In the genomic region with DNA sequence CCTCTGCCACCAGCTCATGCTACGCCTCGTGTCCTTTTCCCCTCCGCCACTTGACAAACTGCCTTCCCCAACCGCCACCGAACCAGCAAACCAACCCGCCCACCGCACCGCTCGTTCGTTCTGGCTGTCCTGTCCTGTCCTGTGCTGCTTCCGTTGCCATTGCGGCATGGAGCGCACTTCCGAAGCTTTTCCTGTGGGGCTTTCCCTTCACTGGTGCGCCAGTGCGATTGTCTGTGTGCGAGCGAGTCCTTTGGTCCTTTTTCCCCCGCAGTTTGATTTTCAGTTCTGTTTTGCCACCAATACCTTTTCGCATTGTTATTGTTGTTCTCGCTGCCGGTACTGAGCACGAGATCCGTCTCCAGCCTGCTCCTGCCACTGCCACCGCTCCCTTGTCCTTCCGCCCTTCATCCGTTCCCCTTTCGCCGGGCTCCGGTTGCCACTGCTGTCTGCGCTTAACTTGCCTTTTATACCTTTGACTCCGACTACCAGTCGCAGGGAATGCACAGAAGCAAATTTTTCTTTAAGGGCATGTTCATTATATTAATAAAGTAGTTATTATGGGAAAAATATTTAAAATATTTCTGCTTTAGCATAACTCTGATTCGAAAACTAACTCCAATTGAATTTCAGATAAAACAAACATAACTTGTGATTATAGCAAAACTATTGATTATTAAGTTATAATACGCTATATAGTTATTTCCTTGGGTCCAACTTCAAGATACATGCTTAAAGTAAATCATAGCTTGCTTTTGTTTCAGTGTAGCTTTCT, we compare ENCODE assay signal across 4 fruit fly cellular contexts.
A peak's percentile ranks its signal among the peaks of the same experiment; 100 is the strongest.
TF ChIP-seq lines count a peak whose summit lies in the region.

No protein-coding gene starts in this region.

TF ChIP-seq in whole organism, adult, 20 proteins besides CTCF, POLR2A, EP300 and RAD21 (continued from another document):
- peak; percentile 8 for TF ChIP-seq CG7045 (GFP tag; optimal IDR thresholded peaks at IDR 0.05; lab: Kevin White, UChicago)
- TF ChIP-seq ovo (GFP tag; optimal IDR thresholded peaks at IDR 0.05; lab: Kevin White, UChicago) = no peak
- no peak for TF ChIP-seq cic (GFP tag; optimal IDR thresholded peaks at IDR 0.05; lab: Kevin White, UChicago)

TF ChIP-seq in whole organism, embryonic, 481 proteins besides CTCF, POLR2A, EP300 and RAD21 (continued from another document and continues in another):
- TF ChIP-seq CG15011 (GFP tag; optimal IDR thresholded peaks at IDR 0.05; lab: Kevin White, UChicago) (peak; percentile 48), CG11695 (GFP tag; IDR thresholded peaks at IDR 0.05; lab: Robert Waterston, UW) (peak; percentile 66), CG10209 (GFP tag; optimal IDR thresholded peaks at IDR 0.05; lab: Kevin White, UChicago) (peak; percentile 70), lov (optimal IDR thresholded peaks at IDR 0.05; lab: Kevin White, UChicago) (no peak), lov (GFP tag; IDR thresholded peaks at IDR 0.05; lab: Robert Waterston, UW) (no peak), stc (GFP tag; IDR thresholded peaks at IDR 0.05; lab: Robert Waterston, UW) (peak; percentile 41; the same call in 1 of the 2 replicates), nom (GFP tag; optimal IDR thresholded peaks at IDR 0.05; lab: Kevin White, UChicago) (peak; percentile 41), sqz (GFP tag; optimal IDR thresholded peaks at IDR 0.05; lab: Kevin White, UChicago) (peak; percentile 39), Antp (GFP tag; optimal IDR thresholded peaks at IDR 0.05; lab: Kevin White, UChicago) (no peak), CG5180 (GFP tag; optimal IDR thresholded peaks at IDR 0.05; lab: Kevin White, UChicago) (peak; percentile 58), CG15696 (tag; optimal IDR thresholded peaks at IDR 0.05; lab: Kevin White, UChicago) (peak; percentile 9), Drgx (GFP tag; IDR thresholded peaks at IDR 0.05; lab: Robert Waterston, UW) (no peak), Dip3 (GFP tag; optimal IDR thresholded peaks at IDR 0.05; lab: Kevin White, UChicago) (no peak), CG10979 (tag; optimal IDR thresholded peaks at IDR 0.05; lab: Kevin White, UChicago) (peak; percentile 69), H15 (GFP tag; IDR thresholded peaks at IDR 0.05; lab: Robert Waterston, UW) (no peak), grau (tag; optimal IDR thresholded peaks at IDR 0.05; lab: Kevin White, UChicago) (peak; percentile 84), pan (optimal IDR thresholded peaks at IDR 0.05; lab: Kevin White, UChicago) (no peak), pan (GFP tag; optimal IDR thresholded peaks at IDR 0.05 in 1 of 2, IDR thresholded peaks at IDR 0.05 in 1 of 2) (no peak), nerfin-1 (tag; optimal IDR thresholded peaks at IDR 0.05; lab: Kevin White, UChicago) (peak; percentile 63), Opbp (GFP tag; IDR thresholded peaks at IDR 0.05; lab: Robert Waterston, UW; ENCODE audit: partially characterized antibody) (no peak), Fer3 (tag; optimal IDR thresholded peaks at IDR 0.05; lab: Kevin White, UChicago) (peak; percentile 77), CG12942 (GFP tag; optimal IDR thresholded peaks at IDR 0.05; lab: Kevin White, UChicago) (peak; percentile 35), schlank (tag; optimal IDR thresholded peaks at IDR 0.05; lab: Kevin White, UChicago) (peak; percentile 21), CG5953 (GFP tag; IDR thresholded peaks at IDR 0.05; lab: Robert Waterston, UW) (no peak), trem (tag; optimal IDR thresholded peaks at IDR 0.05; lab: Kevin White, UChicago) (peak; percentile 18), CG7271 (tag; optimal IDR thresholded peaks at IDR 0.05; lab: Kevin White, UChicago) (no peak), HLHmδ (GFP tag; optimal IDR thresholded peaks at IDR 0.05; lab: Kevin White, UChicago) (no peak), Bdp1 (GFP tag; optimal IDR thresholded peaks at IDR 0.05; lab: Kevin White, UChicago) (no peak), CG10959 (GFP tag; IDR thresholded peaks at IDR 0.05; lab: Robert Waterston, UW) (no peak), onecut (GFP tag; IDR thresholded peaks at IDR 0.05; lab: Robert Waterston, UW) (peak; percentile 55), MESR4 (GFP tag; optimal IDR thresholded peaks at IDR 0.05; lab: Kevin White, UChicago) (no peak), toy (GFP tag; IDR thresholded peaks at IDR 0.05; lab: Robert Waterston, UW) (0 out of 2 replicates have a peak, but pooled peaks have one; percentile 11), Ets65A (GFP tag; lab: Kevin White, UChicago) (peak; percentile 89), unc-4 (GFP tag; IDR thresholded peaks at IDR 0.05; lab: Robert Waterston, UW; ENCODE audit: partially characterized antibody) (0 out of 2 replicates have a peak, but pooled peaks have one; percentile 29), gro (GFP tag; optimal IDR thresholded peaks at IDR 0.05; lab: Kevin White, UChicago) (no peak), CG8388 (GFP tag; optimal IDR thresholded peaks at IDR 0.05; lab: Kevin White, UChicago) (peak; percentile 65), Dek (tag; optimal IDR thresholded peaks at IDR 0.05; lab: Kevin White, UChicago) (peak; percentile 74), ranshi (GFP tag; IDR thresholded peaks at IDR 0.05; lab: Robert Waterston, UW) (0 out of 2 replicates have a peak, but pooled peaks have one; percentile 6), CG12769 (tag; optimal IDR thresholded peaks at IDR 0.05; lab: Kevin White, UChicago) (peak; percentile 61)

TF ChIP-seq in whole organism, prepupa, 60 proteins besides CTCF, POLR2A, EP300 and RAD21 (continued from another document and continues in another):
- peak; percentile 4 for TF ChIP-seq vri (GFP tag; optimal IDR thresholded peaks at IDR 0.05; lab: Kevin White, UChicago)
- TF ChIP-seq salr (GFP tag; optimal IDR thresholded peaks at IDR 0.05; lab: Kevin White, UChicago) = peak; percentile 31 to 39
- no peak for TF ChIP-seq Lpt (GFP tag; optimal IDR thresholded peaks at IDR 0.05; lab: Kevin White, UChicago)
- TF ChIP-seq CG7368 (GFP tag; optimal IDR thresholded peaks at IDR 0.05; lab: Kevin White, UChicago) = no peak
- TF ChIP-seq lz (GFP tag; optimal IDR thresholded peaks at IDR 0.05; lab: Kevin White, UChicago) = peak; percentile 52
- TF ChIP-seq Smox (GFP tag; optimal IDR thresholded peaks at IDR 0.05; lab: Kevin White, UChicago) = peak; percentile 57
- peak; percentile 29 for TF ChIP-seq CG11902 (GFP tag; optimal IDR thresholded peaks at IDR 0.05; lab: Kevin White, UChicago)
- peak; percentile 56 for TF ChIP-seq acj6 (GFP tag; optimal IDR thresholded peaks at IDR 0.05; lab: Kevin White, UChicago)
- no peak; the same call in 1 of the 2 replicates for TF ChIP-seq CG11294 (GFP tag; IDR thresholded peaks at IDR 0.05; lab: Robert Waterston, UW)
- no peak for TF ChIP-seq CG6163 (GFP tag; IDR thresholded peaks at IDR 0.05; lab: Robert Waterston, UW)
- TF ChIP-seq spab (GFP tag; optimal IDR thresholded peaks at IDR 0.05; lab: Kevin White, UChicago) = peak; percentile 71
- TF ChIP-seq fkh (GFP tag; optimal IDR thresholded peaks at IDR 0.05; lab: Kevin White, UChicago) = no peak
- TF ChIP-seq Hr39 (GFP tag; optimal IDR thresholded peaks at IDR 0.05; lab: Kevin White, UChicago) = peak; percentile 34
- peak; percentile 22 for TF ChIP-seq Sox102F (GFP tag; optimal IDR thresholded peaks at IDR 0.05; lab: Kevin White, UChicago)
- peak; percentile 57 for TF ChIP-seq achi (GFP tag; optimal IDR thresholded peaks at IDR 0.05; lab: Kevin White, UChicago)
- peak; percentile 55 for TF ChIP-seq Met (GFP tag; optimal IDR thresholded peaks at IDR 0.05; lab: Kevin White, UChicago)
- TF ChIP-seq CG31627 (GFP tag; optimal IDR thresholded peaks at IDR 0.05; lab: Kevin White, UChicago) = peak; percentile 42
- TF ChIP-seq esn (GFP tag; optimal IDR thresholded peaks at IDR 0.05; lab: Kevin White, UChicago) = peak; percentile 62
- no peak for TF ChIP-seq CG6854 (GFP tag; optimal IDR thresholded peaks at IDR 0.05; lab: Kevin White, UChicago)
- TF ChIP-seq CG16779 (tag; optimal IDR thresholded peaks at IDR 0.05; lab: Kevin White, UChicago) = peak; percentile 10
- TF ChIP-seq CG4318 (GFP tag; optimal IDR thresholded peaks at IDR 0.05; lab: Kevin White, UChicago) = peak; percentile 28
- peak; percentile 49 for TF ChIP-seq fd59A (GFP tag; optimal IDR thresholded peaks at IDR 0.05; lab: Kevin White, UChicago)
- TF ChIP-seq CG10631 (GFP tag; optimal IDR thresholded peaks at IDR 0.05; lab: Kevin White, UChicago) = peak; percentile 47
- peak; percentile 39 for TF ChIP-seq Sox14 (GFP tag; optimal IDR thresholded peaks at IDR 0.05; lab: Kevin White, UChicago)
- TF ChIP-seq Eip75B (GFP tag; optimal IDR thresholded peaks at IDR 0.05; lab: Kevin White, UChicago) = peak; percentile 53
- no peak for TF ChIP-seq eg (GFP tag; IDR thresholded peaks at IDR 0.05; lab: Robert Waterston, UW)
- TF ChIP-seq CG6276 (GFP tag; optimal IDR thresholded peaks at IDR 0.05; lab: Kevin White, UChicago) = peak; percentile 32
- TF ChIP-seq svp (GFP tag; lab: Kevin White, UChicago) = peak; percentile 66
- TF ChIP-seq CG8119 (GFP tag; IDR thresholded peaks at IDR 0.05; lab: Robert Waterston, UW) = peak; percentile 57; the same call in 2 of the 3 replicates
- peak; percentile 28 for TF ChIP-seq cyc (GFP tag; optimal IDR thresholded peaks at IDR 0.05; lab: Kevin White, UChicago)
- peak; percentile 55 for TF ChIP-seq CG9139 (GFP tag; optimal IDR thresholded peaks at IDR 0.05; lab: Kevin White, UChicago)
- peak; percentile 51 for TF ChIP-seq topi (GFP tag; optimal IDR thresholded peaks at IDR 0.05; lab: Kevin White, UChicago)
- TF ChIP-seq Gug (GFP tag; IDR thresholded peaks at IDR 0.05; lab: Robert Waterston, UW) = no peak
- TF ChIP-seq Ets21C (GFP tag; optimal IDR thresholded peaks at IDR 0.05; lab: Kevin White, UChicago) = peak; percentile 33
- TF ChIP-seq CG8632 (GFP tag; optimal IDR thresholded peaks at IDR 0.05; lab: Kevin White, UChicago) = peak; percentile 62
- no peak for TF ChIP-seq fd85E (GFP tag; optimal IDR thresholded peaks at IDR 0.05; lab: Kevin White, UChicago)
- TF ChIP-seq CG8319 (GFP tag; optimal IDR thresholded peaks at IDR 0.05; lab: Kevin White, UChicago) = peak; percentile 37
- TF ChIP-seq Hr38 (GFP tag; optimal IDR thresholded peaks at IDR 0.05; lab: Kevin White, UChicago) = no peak
- TF ChIP-seq CG6792 (GFP tag; optimal IDR thresholded peaks at IDR 0.05; lab: Kevin White, UChicago) = peak; percentile 54
- peak; percentile 48 for TF ChIP-seq CG34406 (GFP tag; optimal IDR thresholded peaks at IDR 0.05; lab: Kevin White, UChicago)
- TF ChIP-seq Eip93F (GFP tag; optimal IDR thresholded peaks at IDR 0.05; lab: Kevin White, UChicago) = no peak
- TF ChIP-seq Sox15 (GFP tag; optimal IDR thresholded peaks at IDR 0.05; lab: Kevin White, UChicago) = peak; percentile 42

TF ChIP-seq in whole organism, pupa, 21 proteins besides CTCF, POLR2A, EP300 and RAD21 (continued from another document):
- TF ChIP-seq rn (GFP tag; IDR thresholded peaks at IDR 0.05; lab: Robert Waterston, UW) (no peak), CG9948 (tag; optimal IDR thresholded peaks at IDR 0.05; lab: Kevin White, UChicago) (peak; percentile 74)
